Fruit fly (Drosophila melanogaster) whole organism, prepupa: Measurements from ENCODE around the gene Orct2.

Experiments used
- Blimp-1 ChIP-seq: fragments of 200-800 bp; sonication (Bioruptor generic); optimal IDR thresholded peaks from 3 replicates; lab custom pipeline; 2017; ENCODE audit warnings: missing biosample characterization, missing genetic modification characterization, mild to moderate bottlenecking, moderate library complexity, missing genetic modification reagents
- CG10669 ChIP-seq: fragments of 200-800 bp; sonication (Bioruptor generic); optimal IDR thresholded peaks from 3 replicates; lab custom pipeline; 2018; ENCODE audit warnings: missing biosample characterization, mild to moderate bottlenecking, missing genetic modification characterization, moderate library complexity
- CG11294 ChIP-seq: fragments of 200-800 bp; sonication (Bioruptor generic); IDR thresholded peaks from 2 replicates; pipeline ENCODE4 v1.3.6; 2022; ENCODE audit warnings: missing biosample characterization, missing genetic modification characterization
- CG11762 ChIP-seq: fragments of 200-800 bp; sonication (Bioruptor generic); optimal IDR thresholded peaks from 3 replicates; lab custom pipeline; 2016; ENCODE audit warnings: missing biosample characterization, missing genetic modification characterization; ENCODE audit not compliant: insufficient read depth
- CG15336 ChIP-seq: fragments of 200-800 bp; sonication (Bioruptor generic); IDR thresholded peaks from 2 replicates; pipeline ENCODE4 v1.3.6; 2022; ENCODE audit warnings: missing biosample characterization, missing genetic modification characterization
- CG1621 ChIP-seq: fragments of 200-800 bp; sonication (Bioruptor generic); optimal IDR thresholded peaks from 3 replicates; lab custom pipeline; 2018; ENCODE audit warnings: missing biosample characterization, mild to moderate bottlenecking, missing genetic modification characterization
- CG16779 ChIP-seq: fragments of 200-800 bp; sonication (Bioruptor generic); optimal IDR thresholded peaks from 3 replicates; lab custom pipeline; 2017; ENCODE audit warnings: missing biosample characterization, mild to moderate bottlenecking, missing genetic modification characterization
- CG3032 ChIP-seq: fragments of 200-800 bp; optimal IDR thresholded peaks from 2 replicates; lab custom pipeline; 2019; ENCODE audit warnings: missing biosample characterization, mild to moderate bottlenecking, missing genetic modification characterization, moderate library complexity
- CG31627 ChIP-seq: fragments of 200-800 bp; sonication (Bioruptor generic); optimal IDR thresholded peaks from 3 replicates; lab custom pipeline; 2016; ENCODE audit warnings: missing biosample characterization, missing genetic modification characterization
- CG32006 ChIP-seq: fragments of 200-800 bp; sonication (Bioruptor generic); optimal IDR thresholded peaks from 3 replicates; lab custom pipeline; 2017; ENCODE audit warnings: missing biosample characterization, mild to moderate bottlenecking, missing genetic modification characterization
- CG34406 ChIP-seq: fragments of 200-800 bp; sonication (Bioruptor generic); optimal IDR thresholded peaks from 3 replicates; lab custom pipeline; 2016; ENCODE audit warnings: missing biosample characterization, missing genetic modification characterization
- CG3919 ChIP-seq: fragments of 200-800 bp; sonication (Bioruptor generic); optimal IDR thresholded peaks from 3 replicates; lab custom pipeline; 2016; ENCODE audit warnings: missing biosample characterization, missing genetic modification characterization
- CG4318 ChIP-seq: fragments of 200-800 bp; sonication (Bioruptor generic); optimal IDR thresholded peaks from 3 replicates; lab custom pipeline; 2017; ENCODE audit warnings: missing biosample characterization, mild to moderate bottlenecking, missing genetic modification characterization
- CG6163 ChIP-seq: fragments of 200-800 bp; sonication (Bioruptor generic); IDR thresholded peaks from 3 replicates; pipeline ENCODE4 v1.3.6; 2022; ENCODE audit warnings: missing biosample characterization, missing genetic modification characterization
- CG6276 ChIP-seq: fragments of 200-800 bp; sonication (Bioruptor generic); optimal IDR thresholded peaks from 2 replicates; lab custom pipeline; 2017; ENCODE audit warnings: missing biosample characterization, mild to moderate bottlenecking, missing genetic modification characterization
- CG6808 ChIP-seq: fragments of 200-800 bp; sonication (Bioruptor generic); optimal IDR thresholded peaks from 3 replicates; lab custom pipeline; 2017; ENCODE audit warnings: missing biosample characterization, missing genetic modification characterization, mild to moderate bottlenecking, moderate library complexity, missing genetic modification reagents
- CG6854 ChIP-seq: fragments of 200-800 bp; sonication (Bioruptor generic); optimal IDR thresholded peaks from 2 replicates; lab custom pipeline; 2017; ENCODE audit warnings: missing biosample characterization, mild to moderate bottlenecking, missing genetic modification characterization
- CG7368 ChIP-seq: fragments of 200-800 bp; sonication (Bioruptor generic); optimal IDR thresholded peaks from 3 replicates; lab custom pipeline; 2016; ENCODE audit warnings: missing biosample characterization, missing genetic modification characterization
- CG8119 ChIP-seq: fragments of 200-800 bp; sonication (Bioruptor generic); IDR thresholded peaks from 3 replicates; pipeline ENCODE4 v1.3.6; 2022; ENCODE audit warnings: missing biosample characterization, missing genetic modification characterization
- CG8319 ChIP-seq: fragments of 200-800 bp; sonication (Bioruptor generic); optimal IDR thresholded peaks from 3 replicates; lab custom pipeline; 2016; ENCODE audit warnings: missing biosample characterization, missing genetic modification characterization
- CG8632 ChIP-seq: fragments of 200-800 bp; sonication (Bioruptor generic); optimal IDR thresholded peaks from 3 replicates; lab custom pipeline; 2016; ENCODE audit warnings: missing biosample characterization, missing genetic modification characterization
- CG9139 ChIP-seq: fragments of 200-800 bp; sonication (Bioruptor generic); optimal IDR thresholded peaks from 3 replicates; lab custom pipeline; 2017; ENCODE audit warnings: missing biosample characterization, mild to moderate bottlenecking, missing genetic modification characterization
- Eip75B ChIP-seq: fragments of 200-800 bp; sonication (Bioruptor generic); optimal IDR thresholded peaks from 3 replicates; lab custom pipeline; 2016; ENCODE audit warnings: missing biosample characterization, missing genetic modification characterization
- Eip78C ChIP-seq: fragments of 200-800 bp; sonication (Bioruptor generic); peaks from one replicate; lab custom pipeline; 2016; ENCODE audit warnings: missing biosample characterization, missing genetic modification characterization
- Eip93F ChIP-seq: fragments of 200-800 bp; sonication (Bioruptor generic); optimal IDR thresholded peaks from 2 replicates; lab custom pipeline; 2016; ENCODE audit warnings: missing biosample characterization, mild to moderate bottlenecking, missing genetic modification characterization
- Ets96B ChIP-seq: fragments of 200-800 bp; optimal IDR thresholded peaks from 2 replicates; lab custom pipeline; 2019; ENCODE audit warnings: missing biosample characterization, mild to moderate bottlenecking, missing genetic modification characterization, moderate library complexity
- Hr39 ChIP-seq: fragments of 200-800 bp; sonication (Bioruptor generic); optimal IDR thresholded peaks from 2 replicates; lab custom pipeline; 2016; ENCODE audit warnings: missing biosample characterization, missing genetic modification characterization
- Lpt ChIP-seq: fragments of 200-800 bp; sonication (Bioruptor generic); optimal IDR thresholded peaks from 3 replicates; lab custom pipeline; 2016; ENCODE audit warnings: missing biosample characterization, missing genetic modification characterization
- Met ChIP-seq: fragments of 200-800 bp; sonication (Bioruptor generic); optimal IDR thresholded peaks from 3 replicates; lab custom pipeline; 2016; ENCODE audit warnings: missing biosample characterization, missing genetic modification characterization
- OdsH ChIP-seq: fragments of 200-800 bp; sonication (Bioruptor generic); optimal IDR thresholded peaks from 3 replicates; lab custom pipeline; 2016; ENCODE audit warnings: missing biosample characterization, missing genetic modification characterization
- Smox ChIP-seq: fragments of 200-800 bp; sonication (Bioruptor generic); optimal IDR thresholded peaks from 3 replicates; lab custom pipeline; 2016; ENCODE audit warnings: missing biosample characterization, missing genetic modification characterization
- Sox102F ChIP-seq: fragments of 200-800 bp; sonication (Bioruptor generic); optimal IDR thresholded peaks from 2 replicates; lab custom pipeline; 2016; ENCODE audit warnings: missing biosample characterization, mild to moderate bottlenecking, missing genetic modification characterization
- Sox14 ChIP-seq: fragments of 200-800 bp; sonication (Bioruptor generic); optimal IDR thresholded peaks from 3 replicates; lab custom pipeline; 2016; ENCODE audit warnings: missing biosample characterization, missing genetic modification characterization
- Sox15 ChIP-seq: fragments of 200-800 bp; sonication (Bioruptor generic); optimal IDR thresholded peaks from 3 replicates; lab custom pipeline; 2016; ENCODE audit warnings: missing biosample characterization, missing genetic modification characterization
- acj6 ChIP-seq: fragments of 200-800 bp; sonication (Bioruptor generic); optimal IDR thresholded peaks from 3 replicates; lab custom pipeline; 2016; ENCODE audit warnings: missing biosample characterization, missing genetic modification characterization
- cyc ChIP-seq: fragments of 200-800 bp; sonication (Bioruptor generic); optimal IDR thresholded peaks from 3 replicates; lab custom pipeline; 2016; ENCODE audit warnings: missing biosample characterization, missing genetic modification characterization
- dac ChIP-seq: fragments of 200-800 bp; sonication (Bioruptor generic); optimal IDR thresholded peaks from 2 replicates; lab custom pipeline; 2017; ENCODE audit warnings: missing biosample characterization, mild to moderate bottlenecking, missing genetic modification characterization
- eg ChIP-seq: fragments of 200-800 bp; sonication (Bioruptor generic); IDR thresholded peaks from 3 replicates; pipeline ENCODE4 v1.3.6; 2022; ENCODE audit warnings: missing biosample characterization, missing genetic modification characterization
- fd59A ChIP-seq: fragments of 200-800 bp; sonication (Bioruptor generic); optimal IDR thresholded peaks from 2 replicates; lab custom pipeline; 2017; ENCODE audit warnings: missing biosample characterization, mild to moderate bottlenecking, missing genetic modification characterization, missing genetic modification reagents
- fkh ChIP-seq: fragments of 200-800 bp; sonication (Bioruptor generic); optimal IDR thresholded peaks from 3 replicates; lab custom pipeline; 2017; ENCODE audit warnings: missing biosample characterization, mild to moderate bottlenecking, missing genetic modification characterization, moderate library complexity
- lz ChIP-seq: fragments of 200-800 bp; sonication (Bioruptor generic); optimal IDR thresholded peaks from 3 replicates; lab custom pipeline; 2016; ENCODE audit warnings: missing biosample characterization, missing genetic modification characterization
- net ChIP-seq: fragments of 200-800 bp; sonication (Bioruptor generic); optimal IDR thresholded peaks from 3 replicates; lab custom pipeline; 2016; ENCODE audit warnings: missing biosample characterization, missing genetic modification characterization
- pdm3 ChIP-seq: fragments of 200-800 bp; sonication (Bioruptor generic); optimal IDR thresholded peaks from 3 replicates; lab custom pipeline; 2016; ENCODE audit warnings: missing biosample characterization, missing genetic modification characterization
- salr ChIP-seq, 2 experiments: fragments of 200-800 bp; sonication (Bioruptor generic); optimal IDR thresholded peaks; 3 replicates each; lab custom pipeline; 2016 to 2018; ENCODE audit warnings: missing biosample characterization in 2 of 2, missing genetic modification characterization in 2 of 2, mild to moderate bottlenecking in 1 of 2
- spab ChIP-seq: fragments of 200-800 bp; sonication (Bioruptor generic); optimal IDR thresholded peaks from 2 replicates; lab custom pipeline; 2017; ENCODE audit warnings: missing biosample characterization, mild to moderate bottlenecking, missing genetic modification characterization, missing genetic modification reagents
- ss ChIP-seq, 2 experiments: fragments of 200-800 bp; sonication (Bioruptor generic); optimal IDR thresholded peaks; 2 replicates in 1 of 2; 3 replicates in 1 of 2; lab custom pipeline; 2017 to 2018; ENCODE audit warnings: mild to moderate bottlenecking in 2 of 2, missing biosample characterization in 2 of 2, missing genetic modification characterization in 2 of 2, moderate library complexity in 1 of 2
- svp ChIP-seq: fragments of 200-800 bp; sonication (Bioruptor generic); peaks from one replicate; lab custom pipeline; 2016; ENCODE audit warnings: missing biosample characterization, missing genetic modification characterization
- vri ChIP-seq: fragments of 200-800 bp; sonication (Bioruptor generic); optimal IDR thresholded peaks from 3 replicates; lab custom pipeline; 2016; ENCODE audit warnings: missing biosample characterization, mild to moderate bottlenecking, missing genetic modification characterization

Gene Orct2

dm6 chr3R:24272775-24273290 is at the start of gene Orct2:
Orct2 (plus strand) TSS chr3R:24273029.
- TF ChIP-seq CG10669 (GFP tag; lab: Kevin White, UChicago) (peak; percentile 2), spab (GFP tag; lab: Kevin White, UChicago) (peak; percentile 10), svp (peak; percentile 42), vri (GFP tag; lab: Kevin White, UChicago) (peak; percentile 37), eg (peak; percentile 28; the same call in 2 of the 3 replicates), Met (GFP tag; lab: Kevin White, UChicago) (peak; percentile 41), CG6163 (GFP tag; lab: Robert Waterston, UW) (peak; percentile 25; the same call in 1 of the 3 replicates), CG32006 (GFP tag; lab: Kevin White, UChicago) (peak; percentile 3), CG1621 (peak; percentile 41), Hr39 (GFP tag; lab: Kevin White, UChicago) (no peak), ss (GFP tag; optimal IDR thresholded peaks at IDR 0.05; lab: Kevin White, UChicago) (peak; percentile 24 to 33), CG3032 (no peak), CG6854 (GFP tag; lab: Kevin White, UChicago) (peak; percentile 52), pdm3 (GFP tag; lab: Kevin White, UChicago) (no peak), CG15336 (GFP tag; lab: Robert Waterston, UW) (peak; percentile 25; the same call in 1 of the 2 replicates), CG16779 (tag; lab: Kevin White, UChicago) (peak; percentile 47), net (GFP tag; lab: Kevin White, UChicago) (peak; percentile 8), CG11762 (no peak), Eip78C (GFP tag; lab: Kevin White, UChicago) (peak; percentile 11), CG6276 (GFP tag; lab: Kevin White, UChicago) (peak; percentile 2), CG9139 (GFP tag; lab: Kevin White, UChicago) (peak; percentile 4), CG7368 (GFP tag; lab: Kevin White, UChicago) (peak; percentile 31), CG3919 (peak; percentile 38), fkh (GFP tag; lab: Kevin White, UChicago) (peak; percentile 74), acj6 (GFP tag; lab: Kevin White, UChicago) (no peak), dac (GFP tag; lab: Kevin White, UChicago) (no peak), CG11294 (GFP tag; lab: Robert Waterston, UW) (0 out of 2 replicates have a peak, but pooled peaks have one; percentile 15), cyc (GFP tag; lab: Kevin White, UChicago) (no peak), CG8119 (GFP tag; lab: Robert Waterston, UW) (peak; percentile 51; the same call in 1 of the 3 replicates), CG4318 (no peak), Sox102F (GFP tag; lab: Kevin White, UChicago) (peak; percentile 30), Eip75B (GFP tag; lab: Kevin White, UChicago) (peak; percentile 38), CG31627 (GFP tag; lab: Kevin White, UChicago) (no peak), Blimp-1 (GFP tag; lab: Kevin White, UChicago) (peak; percentile 15), Lpt (GFP tag; lab: Kevin White, UChicago) (peak; percentile 34), CG6808 (GFP tag; lab: Kevin White, UChicago) (peak; percentile 39)
- TF ChIP-seq, all 60 proteins: peak for 27

- TF ChIP-seq Lpt (GFP tag; lab: Kevin White, UChicago) = no peak
- TF ChIP-seq fkh (GFP tag; lab: Kevin White, UChicago) = peak; percentile 56
- no peak for TF ChIP-seq CG8632 (GFP tag; lab: Kevin White, UChicago)
- TF ChIP-seq pdm3 (GFP tag; lab: Kevin White, UChicago) = no peak
- TF ChIP-seq OdsH (GFP tag; lab: Kevin White, UChicago) = no peak
- no peak for TF ChIP-seq svp
- TF ChIP-seq fd59A (GFP tag; lab: Kevin White, UChicago) = no peak
- TF ChIP-seq net (GFP tag; lab: Kevin White, UChicago) = no peak
- no peak for TF ChIP-seq CG6276 (GFP tag; lab: Kevin White, UChicago)
- no peak for TF ChIP-seq Eip93F (GFP tag; lab: Kevin White, UChicago)
- no peak for TF ChIP-seq CG11762
- no peak for TF ChIP-seq Met (GFP tag; lab: Kevin White, UChicago)
- no peak for TF ChIP-seq CG15336 (GFP tag; lab: Robert Waterston, UW)
- no peak for TF ChIP-seq CG34406 (GFP tag; lab: Kevin White, UChicago)
- TF ChIP-seq CG3919 = peak; percentile 3
- no peak for TF ChIP-seq Sox15 (GFP tag; lab: Kevin White, UChicago)
- no peak for TF ChIP-seq ss (GFP tag; optimal IDR thresholded peaks at IDR 0.05; lab: Kevin White, UChicago)
- no peak for TF ChIP-seq Smox (GFP tag; lab: Kevin White, UChicago)
- no peak for TF ChIP-seq CG1621
- TF ChIP-seq CG11294 (GFP tag; lab: Robert Waterston, UW) = no peak
- no peak for TF ChIP-seq salr (GFP tag; optimal IDR thresholded peaks at IDR 0.05; lab: Kevin White, UChicago)
- TF ChIP-seq Sox14 (GFP tag; lab: Kevin White, UChicago) = peak; percentile 5
- no peak for TF ChIP-seq Ets96B (tag; lab: Kevin White, UChicago)
- no peak for TF ChIP-seq CG8319 (GFP tag; lab: Kevin White, UChicago)
- no peak for TF ChIP-seq lz (GFP tag; lab: Kevin White, UChicago)
- no peak for TF ChIP-seq CG7368 (GFP tag; lab: Kevin White, UChicago)
- TF ChIP-seq CG31627 (GFP tag; lab: Kevin White, UChicago) = no peak
Observed at dm6 chr3R:24226744-24227143, 46.1 kb upstream of the Orct2 start, which contains the start of the genes Spps and CG13609. Spps (minus strand) TSS chr3R:24226934. CG13609 (plus strand) TSS chr3R:24227023.
